Worm (Caenorhabditis elegans) whole organism, L3 larva: ENCODE results near the gene F38B7.3.

Source experiments
- R02D3.7 ChIP-seq: fragments of 150-350 bp; optimal IDR thresholded peaks from 2 replicates; lab custom pipeline; 2014; ENCODE audit warnings: missing biosample characterization, missing genetic modification characterization
- aly-2 ChIP-seq: fragments of 150-350 bp; optimal IDR thresholded peaks from 2 replicates; lab custom pipeline; 2014; ENCODE audit warnings: missing biosample characterization, missing genetic modification characterization
- ama-1 ChIP-seq: fragments of 150-350 bp; optimal IDR thresholded peaks from 2 replicates; lab custom pipeline; 2018
- ceh-16 ChIP-seq: sonication (generic microtip); optimal IDR thresholded peaks from 2 replicates; lab custom pipeline; 2017; ENCODE audit warnings: missing biosample characterization, missing genetic modification characterization
- ceh-28 ChIP-seq: fragments of 150-350 bp; optimal IDR thresholded peaks from 2 replicates; lab custom pipeline; 2014; ENCODE audit warnings: missing biosample characterization, missing genetic modification reagents, missing genetic modification characterization
- ceh-82 ChIP-seq: fragments of 150-350 bp; optimal IDR thresholded peaks from 2 replicates; lab custom pipeline; 2014; ENCODE audit warnings: missing biosample characterization, missing genetic modification characterization
- ceh-9 ChIP-seq: sonication (generic microtip); optimal IDR thresholded peaks from 2 replicates; lab custom pipeline; 2018; ENCODE audit warnings: missing biosample characterization, missing genetic modification characterization
- daf-12 ChIP-seq: fragments of 150-350 bp; optimal IDR thresholded peaks from 2 replicates; lab custom pipeline; 2014; ENCODE audit warnings: missing biosample characterization, missing genetic modification reagents, missing genetic modification characterization
- egl-5 ChIP-seq: fragments of 150-350 bp; optimal IDR thresholded peaks from 2 replicates; lab custom pipeline; 2017; ENCODE audit warnings: missing biosample characterization, missing genetic modification reagents, missing genetic modification characterization, inconsistent platforms
- elt-1 ChIP-seq: fragments of 150-350 bp; optimal IDR thresholded peaks from 2 replicates; lab custom pipeline; 2014; ENCODE audit warnings: missing biosample characterization, missing genetic modification characterization
- elt-2 ChIP-seq: sonication (generic microtip); optimal IDR thresholded peaks from 2 replicates; lab custom pipeline; 2016; ENCODE audit warnings: missing genetic modification reagents, mild to moderate bottlenecking, missing genetic modification characterization, missing compliant biosample characterization
- elt-3 ChIP-seq, 3 experiments: fragments of 150-350 bp in 1 of 3; sonication (generic microtip) in 2 of 3; optimal IDR thresholded peaks; 2 replicates in 2 of 3; 4 replicates in 1 of 3; lab custom pipeline; 2014 to 2017; ENCODE audit warnings: missing biosample characterization in 3 of 3, missing genetic modification characterization in 3 of 3
- eor-1 ChIP-seq, 2 experiments: fragments of 150-350 bp; optimal IDR thresholded peaks; 2 replicates each; lab custom pipeline; 2014 to 2018; ENCODE audit warnings: missing biosample characterization in 2 of 2, missing genetic modification characterization in 2 of 2
- fkh-10 ChIP-seq: sonication (generic microtip); optimal IDR thresholded peaks from 2 replicates; lab custom pipeline; 2017; ENCODE audit warnings: missing biosample characterization, missing genetic modification reagents, missing genetic modification characterization
- fkh-2 ChIP-seq: fragments of 150-350 bp; optimal IDR thresholded peaks from 2 replicates; lab custom pipeline; 2014; ENCODE audit warnings: missing biosample characterization, missing genetic modification reagents, missing genetic modification characterization
- fos-1 ChIP-seq: fragments of 150-350 bp; optimal IDR thresholded peaks from 2 replicates; lab custom pipeline; 2014; ENCODE audit warnings: missing biosample characterization, missing genetic modification characterization
- hmg-11 ChIP-seq: sonication (generic microtip); optimal IDR thresholded peaks from 2 replicates; lab custom pipeline; 2016; ENCODE audit warnings: missing genetic modification characterization, missing compliant biosample characterization
- lin-15B ChIP-seq: fragments of 150-350 bp; optimal IDR thresholded peaks from 2 replicates; lab custom pipeline; 2014; ENCODE audit warnings: missing biosample characterization, missing genetic modification characterization
- lin-39 ChIP-seq: fragments of 150-350 bp; optimal IDR thresholded peaks from 2 replicates; lab custom pipeline; 2018; ENCODE audit warnings: missing biosample characterization, missing genetic modification reagents, missing genetic modification characterization
- mdl-1 ChIP-seq: fragments of 150-350 bp; optimal IDR thresholded peaks from 2 replicates; lab custom pipeline; 2014; ENCODE audit warnings: missing biosample characterization, missing genetic modification characterization
- nfya-1 ChIP-seq: sonication (generic microtip); optimal IDR thresholded peaks from 2 replicates; lab custom pipeline; 2017; ENCODE audit warnings: missing genetic modification characterization, mild to moderate bottlenecking, missing compliant biosample characterization, antibody characterized with exemption, moderate library complexity; ENCODE audit not compliant: insufficient read depth
- nhr-11 ChIP-seq: fragments of 150-350 bp; optimal IDR thresholded peaks from 2 replicates; lab custom pipeline; 2014; ENCODE audit warnings: missing biosample characterization, missing genetic modification characterization
- nhr-12 ChIP-seq: fragments of 150-350 bp; optimal IDR thresholded peaks from 2 replicates; lab custom pipeline; 2014; ENCODE audit warnings: missing biosample characterization, missing genetic modification characterization
- nhr-23 ChIP-seq: fragments of 150-350 bp; optimal IDR thresholded peaks from 2 replicates; lab custom pipeline; 2014; ENCODE audit warnings: missing biosample characterization, missing genetic modification reagents, missing genetic modification characterization
- nhr-25 ChIP-seq: sonication (generic microtip); optimal IDR thresholded peaks from 2 replicates; lab custom pipeline; 2017; ENCODE audit warnings: missing biosample characterization, missing genetic modification characterization
- nhr-43 ChIP-seq: sonication (generic microtip); optimal IDR thresholded peaks from 2 replicates; lab custom pipeline; 2016; ENCODE audit warnings: mild to moderate bottlenecking, missing genetic modification characterization, missing compliant biosample characterization; ENCODE audit not compliant: poor library complexity, severe bottlenecking
- nhr-67 ChIP-seq: fragments of 150-350 bp; optimal IDR thresholded peaks from 2 replicates; lab custom pipeline; 2014; ENCODE audit warnings: missing biosample characterization, missing genetic modification characterization
- nhr-76 ChIP-seq: fragments of 150-350 bp; sonication (generic microtip); optimal IDR thresholded peaks from 5 replicates; lab custom pipeline; 2014; ENCODE audit warnings: missing biosample characterization, missing genetic modification characterization
- nhr-77 ChIP-seq: fragments of 150-350 bp; optimal IDR thresholded peaks from 2 replicates; lab custom pipeline; 2014; ENCODE audit warnings: missing biosample characterization, missing genetic modification characterization
- pha-4 ChIP-seq: fragments of 150-350 bp; optimal IDR thresholded peaks from 2 replicates; lab custom pipeline; 2014; ENCODE audit warnings: missing biosample characterization, missing genetic modification reagents, missing genetic modification characterization
- sea-2 ChIP-seq: fragments of 150-350 bp; sonication (generic microtip); optimal IDR thresholded peaks from 4 replicates; lab custom pipeline; 2014; ENCODE audit warnings: missing biosample characterization, missing genetic modification reagents, missing genetic modification characterization
- skn-1 ChIP-seq: fragments of 150-350 bp; optimal IDR thresholded peaks from 2 replicates; lab custom pipeline; 2014; ENCODE audit warnings: missing biosample characterization, missing genetic modification characterization
- snpc-4 ChIP-seq: fragments of 150-350 bp; optimal IDR thresholded peaks from 2 replicates; lab custom pipeline; 2014; ENCODE audit warnings: missing biosample characterization, missing genetic modification characterization
- tbx-2 ChIP-seq: sonication (generic microtip); optimal IDR thresholded peaks from 2 replicates; lab custom pipeline; 2016; ENCODE audit warnings: mild to moderate bottlenecking, missing genetic modification characterization, missing compliant biosample characterization
- unc-39 ChIP-seq: sonication (generic microtip); optimal IDR thresholded peaks from 4 replicates; lab custom pipeline; 2017; ENCODE audit warnings: missing biosample characterization, missing genetic modification characterization
- unc-62 ChIP-seq: fragments of 150-350 bp; sonication (generic microtip); optimal IDR thresholded peaks from 4 replicates; lab custom pipeline; 2014; ENCODE audit warnings: missing biosample characterization, missing genetic modification reagents, missing genetic modification characterization
- zag-1 ChIP-seq: fragments of 150-350 bp; optimal IDR thresholded peaks from 2 replicates; lab custom pipeline; 2014; ENCODE audit warnings: missing biosample characterization, missing genetic modification characterization
- ztf-11 ChIP-seq: fragments of 150-350 bp; optimal IDR thresholded peaks from 2 replicates; lab custom pipeline; 2014; ENCODE audit warnings: missing biosample characterization, missing genetic modification characterization
- ztf-4 ChIP-seq: fragments of 150-350 bp; optimal IDR thresholded peaks from 2 replicates; lab custom pipeline; 2014; ENCODE audit warnings: missing biosample characterization, missing genetic modification characterization

The F38B7.3 gene

ce11 chrV:11513432-11513831 is 35.5 kb upstream of the F38B7.3 start, which contains the start of gene C55A6.3:
Gene C55A6.3 (minus strand): TSS chrV:11513532.
- TF ChIP-seq pha-4, result peak; percentile 41
- no peak for TF ChIP-seq ztf-11 (tag; lab: Kevin White, UChicago)
- no peak for TF ChIP-seq R02D3.7 (tag; lab: Kevin White, UChicago)
- TF ChIP-seq fkh-2 (tag; lab: Kevin White, UChicago), result no peak

- TF ChIP-seq pha-4, result peak; percentile 93
- no peak for TF ChIP-seq fkh-10 (GFP tag; lab: Kevin White, UChicago)
These were observed 34.2 kb upstream of the F38B7.3 start, which contains the start of gene C55A6.6 for ce11 chrV:11514677-11515076. Gene C55A6.6 (minus strand): TSS chrV:11514737.

ce11 chrV:11515145-11515544 is 33.8 kb upstream of the F38B7.3 start:
- TF ChIP-seq unc-39 (tag; lab: Kevin White, UChicago) (no peak), snpc-4 (no peak), ztf-4 (tag; lab: Kevin White, UChicago) (no peak), ceh-9 (no peak), fkh-10 (GFP tag; lab: Kevin White, UChicago) (no peak), elt-3 (tag; optimal IDR thresholded peaks at IDR 0.05; lab: Kevin White, UChicago) (no peak), nhr-12 (no peak), unc-62 (GFP tag; lab: Kevin White, UChicago) (no peak)

ce11 chrV:11516141-11516591 is 32.7 kb upstream of the F38B7.3 start, which contains the start of gene sdz-8:
Gene sdz-8 (minus strand): TSS chrV:11516191.
- TF ChIP-seq skn-1 (tag; lab: Kevin White, UChicago), result peak; percentile 80
- TF ChIP-seq nhr-43 (tag; lab: Kevin White, UChicago), result no peak
- TF ChIP-seq pha-4, result peak; percentile 12
- no peak for TF ChIP-seq unc-39 (tag; lab: Kevin White, UChicago)

- no peak for TF ChIP-seq unc-62 (GFP tag; lab: Kevin White, UChicago)
These were observed 31.1 kb upstream of the F38B7.3 start, which contains the start of gene C55A6.4 for ce11 chrV:11517789-11518188. Gene C55A6.4 (minus strand): TSS chrV:11517889.

ce11 chrV:11520215-11520614 is 28.7 kb upstream of the F38B7.3 start, which contains the start of the genes C55A6.11 and C55A6.7:
Gene C55A6.11 (plus strand): TSS chrV:11520515.
Gene C55A6.7 (minus strand): TSS chrV:11520530.
- TF ChIP-seq ceh-28 (tag; lab: Kevin White, UChicago) (no peak), nhr-25 (no peak), daf-12 (tag; lab: Kevin White, UChicago) (no peak), tbx-2 (tag; lab: Kevin White, UChicago) (no peak), elt-1 (tag; lab: Kevin White, UChicago) (no peak)
- TF ChIP-seq, all 47 proteins: peak for 0

ce11 chrV:11521448-11521847 is 27.5 kb upstream of the F38B7.3 start, which contains the start of gene pafo-1:
Gene pafo-1 (plus strand): TSS chrV:11521703.
- TF ChIP-seq fos-1, result no peak
- no peak for TF ChIP-seq nhr-12
- peak; percentile 87 for TF ChIP-seq lin-15B (tag; lab: Kevin White, UChicago)
- no peak for TF ChIP-seq unc-62 (GFP tag; lab: Kevin White, UChicago)
- TF ChIP-seq sea-2 (GFP tag; lab: Kevin White, UChicago), result no peak
- TF ChIP-seq aly-2 (tag; lab: Kevin White, UChicago), result peak; percentile 73
- no peak for TF ChIP-seq nhr-67 (tag; lab: Kevin White, UChicago)
- peak; percentile 85 for TF ChIP-seq nfya-1 (tag; lab: Kevin White, UChicago)
- TF ChIP-seq nhr-11 (tag; lab: Kevin White, UChicago), result no peak
- no peak for TF ChIP-seq egl-5 (tag; lab: Kevin White, UChicago)
- TF ChIP-seq daf-12 (tag; lab: Kevin White, UChicago), result no peak
- peak; percentile 80 for TF ChIP-seq nhr-23
- TF ChIP-seq nhr-76 (tag; lab: Kevin White, UChicago), result no peak
- no peak for TF ChIP-seq mdl-1 (tag; lab: Kevin White, UChicago)
- peak; percentile 26 for TF ChIP-seq ceh-16
- TF ChIP-seq ceh-82, result peak; percentile 67
- TF ChIP-seq fkh-2 (tag; lab: Kevin White, UChicago), result no peak
- peak; percentile 74 for TF ChIP-seq skn-1 (tag; lab: Kevin White, UChicago)
- no peak for TF ChIP-seq ama-1 (lab: Kevin White, UChicago)
- TF ChIP-seq ztf-11 (tag; lab: Kevin White, UChicago), result no peak
- no peak for TF ChIP-seq hmg-11 (tag; lab: Kevin White, UChicago)
- peak; percentile 70 for TF ChIP-seq snpc-4
- no peak for TF ChIP-seq unc-39 (tag; lab: Kevin White, UChicago)
- peak; percentile 19 for TF ChIP-seq zag-1 (tag; lab: Kevin White, UChicago)
- TF ChIP-seq tbx-2 (tag; lab: Kevin White, UChicago), result peak; percentile 79
- TF ChIP-seq nhr-77 (tag; lab: Kevin White, UChicago), result no peak
- TF ChIP-seq lin-39 (tag; lab: Kevin White, UChicago), result peak; percentile 74
- TF ChIP-seq elt-2, result peak; percentile 52
- no peak for TF ChIP-seq elt-3 (tag; optimal IDR thresholded peaks at IDR 0.05; lab: Kevin White, UChicago)
- no peak for TF ChIP-seq eor-1 (tag; optimal IDR thresholded peaks at IDR 0.05; lab: Kevin White, UChicago)
- TF ChIP-seq ceh-9, result no peak
